Fruit fly (Drosophila melanogaster) whole organism, embryonic: ENCODE results near the gene CG17786.

Experiments used
- Abd-B ChIP-seq: fragments of 200-800 bp; sonication (Bioruptor generic); optimal IDR thresholded peaks from 2 replicates; lab custom pipeline; 2018; ENCODE audit warnings: missing biosample characterization, mild to moderate bottlenecking, missing genetic modification characterization, moderate library complexity
- CG2202 ChIP-seq: fragments of 200-800 bp; sonication (Bioruptor generic); optimal IDR thresholded peaks from 2 replicates; lab custom pipeline; 2018; ENCODE audit warnings: missing biosample characterization, mild to moderate bottlenecking, missing genetic modification characterization
- CG31224 ChIP-seq: fragments of 200-800 bp; sonication (Bioruptor generic); IDR thresholded peaks from 2 replicates; pipeline ENCODE4 v1.3.6; 2022; ENCODE audit warnings: missing biosample characterization, missing genetic modification characterization
- CG43689 ChIP-seq: fragments of 200-800 bp; sonication (Bioruptor generic); IDR thresholded peaks from 2 replicates; pipeline ENCODE4 v1.3.6; 2022; ENCODE audit warnings: missing biosample characterization, missing genetic modification characterization
- HmgD ChIP-seq: fragments of 200-800 bp; sonication (Bioruptor generic); optimal IDR thresholded peaks from 3 replicates; lab custom pipeline; 2016; ENCODE audit warnings: missing biosample characterization, missing genetic modification characterization
- NC2α ChIP-seq: fragments of 200-800 bp; sonication (Bioruptor generic); optimal IDR thresholded peaks from 2 replicates; lab custom pipeline; 2016; ENCODE audit warnings: missing biosample characterization, missing genetic modification characterization
- Oaz ChIP-seq: fragments of 200-800 bp; sonication (Bioruptor generic); IDR thresholded peaks from 2 replicates; pipeline ENCODE4 v1.3.6; 2022; ENCODE audit warnings: missing biosample characterization, missing genetic modification characterization
- Taf1 ChIP-seq: fragments of 200-800 bp; sonication (Bioruptor generic); IDR thresholded peaks from 2 replicates; pipeline ENCODE4 v1.3.6; 2022; ENCODE audit warnings: missing biosample characterization, missing genetic modification characterization
- Vsx1 ChIP-seq: fragments of 200-800 bp; sonication (Bioruptor generic); optimal IDR thresholded peaks from 2 replicates; lab custom pipeline; 2017; ENCODE audit warnings: missing biosample characterization, mild to moderate bottlenecking, missing genetic modification characterization, missing genetic modification reagents
- aop ChIP-seq: fragments of 200-800 bp; sonication (Bioruptor generic); IDR thresholded peaks from 2 replicates; pipeline ENCODE4 v1.3.6; 2022; ENCODE audit warnings: missing biosample characterization, missing genetic modification characterization
- run ChIP-seq: fragments of 200-800 bp; sonication (Bioruptor generic); optimal IDR thresholded peaks from 3 replicates; lab custom pipeline; 2018; ENCODE audit warnings: missing biosample characterization, mild to moderate bottlenecking, missing genetic modification characterization
- seq ChIP-seq: fragments of 200-800 bp; sonication (Bioruptor generic); IDR thresholded peaks from 2 replicates; pipeline ENCODE4 v1.3.6; 2022; ENCODE audit warnings: missing biosample characterization, missing genetic modification characterization
- yki ChIP-seq: fragments of >200 bp; optimal IDR thresholded peaks from 3 replicates; lab custom pipeline; 2018

DNA sequence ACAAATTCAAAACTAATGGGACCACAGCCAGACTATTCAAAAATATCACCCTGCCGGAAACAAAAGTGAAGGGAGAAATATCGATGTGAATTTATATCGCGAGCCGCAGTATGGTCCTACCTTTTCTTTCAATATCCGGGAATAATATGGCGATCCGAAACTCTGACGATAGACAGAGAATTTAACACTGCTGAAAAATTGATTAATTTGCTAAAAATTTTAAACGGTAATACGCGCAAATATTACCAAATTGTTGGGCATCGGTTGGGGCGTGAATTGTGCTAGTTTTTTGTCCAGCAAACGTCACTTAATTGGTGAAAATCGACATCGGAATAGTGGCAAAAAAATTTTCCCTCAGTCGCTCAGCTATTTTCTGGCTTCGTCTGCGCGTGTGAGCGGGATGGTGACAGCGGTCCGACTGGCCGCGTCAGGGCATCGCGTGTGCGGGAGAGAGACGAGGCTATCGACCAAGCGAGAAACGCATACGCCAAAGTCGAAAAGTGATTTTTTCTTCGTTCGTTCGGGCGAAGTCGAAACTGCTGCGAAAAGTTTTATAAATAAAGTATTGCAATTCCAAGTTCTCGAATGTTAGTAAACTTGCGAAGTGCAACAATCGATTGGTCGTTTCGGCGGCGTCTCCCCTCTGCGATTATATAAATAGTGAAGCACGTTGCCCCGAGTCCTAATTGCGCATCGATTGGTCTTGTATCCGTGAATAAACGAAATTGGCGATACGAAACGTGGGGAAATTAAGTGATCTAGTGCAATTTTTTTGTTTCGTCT lies 12.1 kb upstream of the CG17786 start, which contains the start of gene mask:
- TF ChIP-seq CG2202 (peak; percentile 39), Abd-B (GFP tag; lab: Kevin White, UChicago) (peak; percentile 21), CG43689 (GFP tag; lab: Robert Waterston, UW) (peak; percentile 48; the same call in 1 of the 2 replicates), HmgD (peak; percentile 74), CG31224 (GFP tag; lab: Robert Waterston, UW) (peak; percentile 67), Oaz (GFP tag; lab: Robert Waterston, UW) (peak; percentile 61; the same call in 1 of the 2 replicates), NC2α (GFP tag; lab: Kevin White, UChicago) (peak; percentile 38), aop (GFP tag; lab: Robert Waterston, UW) (no peak), seq (GFP tag; lab: Robert Waterston, UW) (peak; percentile 75), run (tag; lab: Kevin White, UChicago) (no peak), yki (lab: Kevin White, UChicago) (no peak), Taf1 (GFP tag; lab: Robert Waterston, UW) (peak; percentile 46; the same call in 1 of the 2 replicates), Vsx1 (peak; percentile 78)
